Fruit fly (Drosophila melanogaster): ENCODE measurements around the gene Saf6.

dm6 chr2L:815785-816389 is at the start of gene Saf6, which contains the start of gene Pex12:
- no peak for TF ChIP-seq ems (GFP tag; optimal IDR thresholded peaks at IDR 0.05)
- no peak for TF ChIP-seq fru (optimal IDR thresholded peaks at IDR 0.05)
- peak; percentile 91 for TF ChIP-seq Sry-β (GFP tag; optimal IDR thresholded peaks at IDR 0.05)
- TF ChIP-seq ranshi (GFP tag; IDR thresholded peaks at IDR 0.05): no peak
- no peak for TF ChIP-seq Mes4 (GFP tag; optimal IDR thresholded peaks at IDR 0.05)
